Worm (Caenorhabditis elegans) whole organism, L4 larva: ENCODE data around the gene E01B7.2.

Experiments used
- F10B5.3 ChIP-seq: sonication (generic microtip); optimal IDR thresholded peaks from 2 replicates; lab custom pipeline; 2016; ENCODE audit warnings: mild to moderate bottlenecking, missing genetic modification characterization, missing compliant biosample characterization
- T26A8.4 ChIP-seq: fragments of 200-800 bp; sonication (Bioruptor generic); IDR thresholded peaks from 2 replicates; pipeline ENCODE4 v1.3.6; 2022; ENCODE audit warnings: missing genetic modification characterization, missing compliant biosample characterization
- Y75B8A.6 ChIP-seq: fragments of 200-800 bp; sonication (Bioruptor generic); IDR thresholded peaks from 2 replicates; pipeline ENCODE4 v1.3.6; 2022; ENCODE audit warnings: missing genetic modification reagents, missing genetic modification characterization, missing compliant biosample characterization
- aly-2 ChIP-seq: sonication (generic microtip); optimal IDR thresholded peaks from 2 replicates; lab custom pipeline; 2018; ENCODE audit warnings: missing biosample characterization, missing genetic modification characterization
- ama-1 ChIP-seq: fragments of 150-350 bp; optimal IDR thresholded peaks from 2 replicates; lab custom pipeline; 2014; ENCODE audit warnings: inconsistent platforms, mixed read lengths
- arid-1 ChIP-seq: fragments of 200-800 bp; sonication (Bioruptor generic); conservative IDR thresholded peaks from 2 replicates; pipeline ENCODE4 v1.3.6; 2022; ENCODE audit warnings: missing genetic modification reagents, missing genetic modification characterization, missing compliant biosample characterization
- attf-4 ChIP-seq: sonication (generic microtip); optimal IDR thresholded peaks from 3 replicates; lab custom pipeline; 2017; ENCODE audit warnings: missing biosample characterization, missing genetic modification characterization
- ceh-20 ChIP-seq: fragments of 200-800 bp; sonication (Bioruptor generic); IDR thresholded peaks from 2 replicates; pipeline ENCODE4 v1.3.6; 2022; ENCODE audit warnings: missing genetic modification reagents, missing genetic modification characterization, missing compliant biosample characterization
- ceh-44 ChIP-seq: fragments of 200-800 bp; sonication (Bioruptor generic); IDR thresholded peaks from 2 replicates; pipeline ENCODE4 v1.3.6; 2022; ENCODE audit warnings: missing genetic modification reagents, missing genetic modification characterization, missing compliant biosample characterization
- ceh-62 ChIP-seq: sonication (generic microtip); optimal IDR thresholded peaks from 2 replicates; lab custom pipeline; 2017; ENCODE audit warnings: missing biosample characterization, missing genetic modification characterization
- ctbp-1 ChIP-seq: fragments of 200-800 bp; sonication (Bioruptor generic); IDR thresholded peaks from 2 replicates; pipeline ENCODE4 v1.3.6; 2022; ENCODE audit warnings: missing genetic modification reagents, missing genetic modification characterization, missing compliant biosample characterization
- daf-16 ChIP-seq, 3 experiments: sonication (generic microtip); optimal IDR thresholded peaks; 2 replicates each; lab custom pipeline; 2016 to 2017; ENCODE audit warnings: missing genetic modification characterization in 3 of 3, missing genetic modification reagents in 3 of 3, mild to moderate bottlenecking in 2 of 3, missing compliant biosample characterization in 2 of 3, missing biosample characterization in 1 of 3, moderate library complexity in 1 of 3
- dmd-6 ChIP-seq: fragments of 200-800 bp; sonication (Bioruptor generic); IDR thresholded peaks from 2 replicates; pipeline ENCODE4 v1.3.6; 2022; ENCODE audit warnings: missing genetic modification reagents, missing genetic modification characterization, missing compliant biosample characterization
- dmd-8 ChIP-seq: fragments of 200-800 bp; sonication (Bioruptor generic); IDR thresholded peaks from 2 replicates; pipeline ENCODE4 v1.3.6; 2022; ENCODE audit warnings: missing genetic modification characterization, missing compliant biosample characterization
- dmd-9 ChIP-seq: fragments of 200-800 bp; sonication (Bioruptor generic); IDR thresholded peaks from 2 replicates; pipeline ENCODE4 v1.3.6; 2022; ENCODE audit warnings: missing genetic modification reagents, missing genetic modification characterization, missing compliant biosample characterization
- dpl-1 ChIP-seq: fragments of 150-350 bp; optimal IDR thresholded peaks from 2 replicates; lab custom pipeline; 2014; ENCODE audit warnings: missing biosample characterization, missing genetic modification reagents, missing genetic modification characterization
- duxl-1 ChIP-seq: sonication (generic microtip); optimal IDR thresholded peaks from 2 replicates; lab custom pipeline; 2016; ENCODE audit warnings: mild to moderate bottlenecking, missing genetic modification characterization, moderate library complexity, missing compliant biosample characterization; ENCODE audit not compliant: poor library complexity
- egl-27 ChIP-seq: sonication (generic microtip); optimal IDR thresholded peaks from 3 replicates; lab custom pipeline; 2017; ENCODE audit warnings: missing biosample characterization, missing genetic modification reagents, missing genetic modification characterization
- fos-1 ChIP-seq: fragments of 150-350 bp; optimal IDR thresholded peaks from 2 replicates; lab custom pipeline; 2014; ENCODE audit warnings: missing biosample characterization, missing genetic modification characterization
- gei-8 ChIP-seq: fragments of 200-800 bp; sonication (Bioruptor generic); optimal IDR thresholded peaks from 2 replicates; lab custom pipeline; 2018; ENCODE audit warnings: mild to moderate bottlenecking, missing genetic modification characterization, missing compliant biosample characterization
- hif-1 ChIP-seq, 2 experiments: sonication (generic microtip); optimal IDR thresholded peaks; 2 replicates each; lab custom pipeline; 2016 to 2017; ENCODE audit warnings: missing compliant biosample characterization in 2 of 2, missing genetic modification characterization in 2 of 2, missing genetic modification reagents in 2 of 2, missing genotype in 2 of 2, mild to moderate bottlenecking in 1 of 2
- jun-1 ChIP-seq: fragments of 150-350 bp; optimal IDR thresholded peaks from 2 replicates; lab custom pipeline; 2014; ENCODE audit warnings: missing biosample characterization, missing genetic modification reagents, missing genetic modification characterization
- lin-1 ChIP-seq: fragments of 200-800 bp; sonication (Bioruptor generic); IDR thresholded peaks from 2 replicates; pipeline ENCODE4 v1.3.6; 2022; ENCODE audit warnings: missing genetic modification reagents, missing genetic modification characterization, missing compliant biosample characterization
- lin-13 ChIP-seq: fragments of 150-350 bp; optimal IDR thresholded peaks from 2 replicates; lab custom pipeline; 2014; ENCODE audit warnings: missing biosample characterization, missing genetic modification reagents, missing genetic modification characterization
- lin-29 ChIP-seq: fragments of 200-800 bp; sonication (Bioruptor generic); IDR thresholded peaks from 2 replicates; pipeline ENCODE4 v1.3.6; 2022; ENCODE audit warnings: missing genetic modification reagents, missing genetic modification characterization, missing compliant biosample characterization
- lin-38 ChIP-seq: fragments of 200-800 bp; sonication (Bioruptor generic); IDR thresholded peaks from 2 replicates; pipeline ENCODE4 v1.3.6; 2022; ENCODE audit warnings: missing genetic modification reagents, missing genetic modification characterization, missing compliant biosample characterization
- lsy-2 ChIP-seq, 2 experiments: fragments of 150-350 bp in 1 of 2; sonication (generic microtip) in 1 of 2; optimal IDR thresholded peaks; 2 replicates each; lab custom pipeline; 2014 to 2017; ENCODE audit warnings: missing biosample characterization in 2 of 2, missing genetic modification characterization in 2 of 2
- mdl-1 ChIP-seq, 2 experiments: fragments of 150-350 bp in 1 of 2; sonication (generic microtip) in 1 of 2; optimal IDR thresholded peaks; 2 replicates each; lab custom pipeline; 2014 to 2017; ENCODE audit warnings: missing biosample characterization in 2 of 2, missing genetic modification characterization in 2 of 2
- mep-1 ChIP-seq: fragments of 150-350 bp; sonication (generic microtip); optimal IDR thresholded peaks from 3 replicates; lab custom pipeline; 2014; ENCODE audit warnings: missing biosample characterization, missing genetic modification characterization
- mes-2 ChIP-seq: sonication (generic microtip); optimal IDR thresholded peaks from 2 replicates; lab custom pipeline; 2016; ENCODE audit warnings: missing genotype, mild to moderate bottlenecking, missing genetic modification characterization, missing compliant biosample characterization; ENCODE audit not compliant: poor library complexity, severe bottlenecking
- nhr-10 ChIP-seq: fragments of 150-350 bp; optimal IDR thresholded peaks from 2 replicates; lab custom pipeline; 2014; ENCODE audit warnings: missing biosample characterization, missing genetic modification characterization
- nhr-102 ChIP-seq: sonication (generic microtip); optimal IDR thresholded peaks from 2 replicates; lab custom pipeline; 2016; ENCODE audit warnings: mild to moderate bottlenecking, missing genetic modification characterization, moderate library complexity, missing compliant biosample characterization
- nhr-25 ChIP-seq: sonication (generic microtip); optimal IDR thresholded peaks from 2 replicates; lab custom pipeline; 2017; ENCODE audit warnings: missing genetic modification characterization, mild to moderate bottlenecking, missing compliant biosample characterization, antibody characterized with exemption, moderate library complexity, borderline replicate concordance; ENCODE audit not compliant: insufficient read depth
- nhr-41 ChIP-seq: fragments of 200-800 bp; sonication (Bioruptor generic); IDR thresholded peaks from 2 replicates; pipeline ENCODE4 v1.3.6; 2022; ENCODE audit warnings: missing genetic modification reagents, missing genetic modification characterization, missing compliant biosample characterization
- nhr-42 ChIP-seq: fragments of 200-800 bp; sonication (Bioruptor generic); IDR thresholded peaks from 2 replicates; pipeline ENCODE4 v1.3.6; 2022; ENCODE audit warnings: missing genetic modification characterization, missing compliant biosample characterization
- rbr-2 ChIP-seq: sonication (generic microtip); optimal IDR thresholded peaks from 2 replicates; lab custom pipeline; 2016; ENCODE audit warnings: missing genotype, missing genetic modification characterization, missing compliant biosample characterization
- set-16 ChIP-seq: fragments of 200-800 bp; sonication (Bioruptor generic); IDR thresholded peaks from 2 replicates; pipeline ENCODE4 v1.3.6; 2022; ENCODE audit warnings: missing genetic modification reagents, missing genetic modification characterization, missing compliant biosample characterization
- spr-1 ChIP-seq: sonication (generic microtip); optimal IDR thresholded peaks from 2 replicates; lab custom pipeline; 2016; ENCODE audit warnings: mild to moderate bottlenecking, missing genetic modification characterization, missing compliant biosample characterization
- tra-1 ChIP-seq: fragments of 200-800 bp; sonication (Bioruptor generic); IDR thresholded peaks from 2 replicates; pipeline ENCODE4 v1.3.6; 2022; ENCODE audit warnings: missing genetic modification reagents, missing genetic modification characterization, missing compliant biosample characterization
- unc-130 ChIP-seq: sonication (generic microtip); optimal IDR thresholded peaks from 2 replicates; lab custom pipeline; 2016; ENCODE audit warnings: missing genetic modification reagents, missing genetic modification characterization, missing compliant biosample characterization
- unc-62 ChIP-seq, 3 experiments: fragments of 150-350 bp in 1 of 3; sonication (generic microtip); optimal IDR thresholded peaks in 2 of 3; peaks in 1 of 3; 1 replicate in 1 of 3; 2 replicates in 2 of 3; lab custom pipeline; 2014 to 2017; ENCODE audit warnings: missing biosample characterization in 3 of 3, missing genetic modification characterization in 3 of 3, missing genetic modification reagents in 3 of 3, missing genotype in 1 of 3
- zag-1 ChIP-seq: fragments of 150-350 bp; optimal IDR thresholded peaks from 2 replicates; lab custom pipeline; 2014; ENCODE audit warnings: missing biosample characterization, missing genetic modification characterization
- zfp-3 ChIP-seq: fragments of 200-800 bp; sonication (Bioruptor generic); conservative IDR thresholded peaks from 2 replicates; pipeline ENCODE4 v1.3.6; 2022; ENCODE audit warnings: missing genetic modification reagents, missing genetic modification characterization, missing compliant biosample characterization
- ztf-11 ChIP-seq: fragments of 150-350 bp; optimal IDR thresholded peaks from 2 replicates; lab custom pipeline; 2014; ENCODE audit warnings: missing biosample characterization, missing genetic modification characterization

Gene E01B7.2

DNA sequence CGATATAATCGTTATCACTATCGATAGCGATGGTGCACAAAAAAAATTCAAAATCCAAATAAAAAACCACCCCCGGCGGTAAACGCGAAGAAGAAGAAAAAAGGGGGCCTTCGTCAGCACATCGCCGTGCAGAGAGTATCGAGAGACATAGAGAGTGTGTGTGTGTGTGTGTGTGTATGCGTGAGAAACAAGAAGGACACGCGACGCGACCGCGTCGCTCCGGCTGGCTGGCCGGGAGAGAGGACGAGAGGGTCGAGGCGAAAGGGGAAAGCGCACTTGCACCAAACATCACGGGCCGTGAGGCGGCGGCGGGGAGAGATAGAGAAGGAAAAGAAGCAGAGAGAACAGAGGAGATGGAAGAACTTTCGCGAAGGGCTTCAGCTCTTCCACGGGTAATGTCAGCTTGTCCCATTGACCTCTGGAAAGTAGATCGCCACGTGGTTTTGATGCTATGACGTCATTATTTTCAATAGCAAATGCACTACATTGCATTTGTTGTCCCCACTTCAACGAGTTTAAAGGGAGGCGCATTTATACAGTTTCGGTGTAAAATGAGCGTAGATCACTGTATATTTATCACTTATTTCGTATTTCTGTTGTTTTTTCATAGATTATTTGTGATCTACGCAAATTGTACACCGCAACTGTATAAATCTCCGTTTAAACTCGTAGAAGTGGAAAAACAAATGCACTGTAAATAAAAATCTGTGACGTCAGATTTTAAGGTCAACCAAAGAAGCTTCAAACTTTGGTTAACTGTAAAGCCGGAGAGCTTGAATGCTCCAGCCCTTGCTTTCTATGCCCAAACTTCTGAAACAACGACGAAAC lies 29.8 kb downstream of the E01B7.2 start, which contains the start of gene Y59A8B.24 (continued):
- no peak for TF ChIP-seq egl-27 (tag; lab: Kevin White, UChicago)
- peak; percentile 94 for TF ChIP-seq lin-13 (GFP tag; lab: Kevin White, UChicago)
- peak; percentile 68 for TF ChIP-seq dpl-1 (GFP tag; lab: Kevin White, UChicago)
- peak; percentile 95 for TF ChIP-seq rbr-2 (tag; lab: Kevin White, UChicago)
- no peak for TF ChIP-seq aly-2 (tag; lab: Kevin White, UChicago)
- TF ChIP-seq dmd-6 = peak; percentile 87
- TF ChIP-seq jun-1 (tag; lab: Kevin White, UChicago) = peak; percentile 74
- TF ChIP-seq mep-1 (tag; lab: Kevin White, UChicago) = peak; percentile 95
- no peak for TF ChIP-seq zag-1 (tag; lab: Kevin White, UChicago)
- no peak for TF ChIP-seq fos-1
- peak; percentile 63 for TF ChIP-seq duxl-1 (tag; lab: Kevin White, UChicago)
- peak; percentile 68 for TF ChIP-seq nhr-102
- peak; percentile 52 to 59 for TF ChIP-seq daf-16 (GFP tag; optimal IDR thresholded peaks at IDR 0.05; lab: Kevin White, UChicago)
- TF ChIP-seq daf-16 (tag; optimal IDR thresholded peaks at IDR 0.05; lab: Kevin White, UChicago) = peak; percentile 90
- peak; percentile 100 for TF ChIP-seq set-16
- TF ChIP-seq ceh-44 (GFP tag; lab: Robert Waterston, UW) = peak; percentile 59; the same call in 1 of the 2 replicates
- TF ChIP-seq nhr-42 (GFP tag; lab: Robert Waterston, UW) = peak; percentile 77
- TF ChIP-seq T26A8.4 (GFP tag; lab: Robert Waterston, UW) = peak; percentile 79
- peak; percentile 40 for TF ChIP-seq gei-8 (GFP tag; lab: Kevin White, UChicago)
- peak; percentile 87 to 92 for TF ChIP-seq lsy-2 (tag; optimal IDR thresholded peaks at IDR 0.05; lab: Kevin White, UChicago)
- TF ChIP-seq Y75B8A.6 (GFP tag; lab: Robert Waterston, UW) = 0 out of 2 replicates have a peak, but pooled peaks have one; percentile 55
- TF ChIP-seq dmd-8 = 0 out of 2 replicates have a peak, but pooled peaks have one; percentile 67
- TF ChIP-seq lin-1 (GFP tag; lab: Robert Waterston, UW) = peak; percentile 66; the same call in 1 of the 2 replicates
- peak; percentile 89 for TF ChIP-seq ceh-20 (GFP tag; lab: Robert Waterston, UW)
- TF ChIP-seq hif-1 (tag; optimal IDR thresholded peaks at IDR 0.05; lab: Kevin White, UChicago) = peak; percentile 88 to 100
- peak; percentile 83 for TF ChIP-seq ama-1
- peak; percentile 67 to 94 for TF ChIP-seq mdl-1 (tag; optimal IDR thresholded peaks at IDR 0.05; lab: Kevin White, UChicago)
- peak; percentile 83 for TF ChIP-seq nhr-25 (tag; lab: Kevin White, UChicago)
- TF ChIP-seq spr-1 (tag; lab: Kevin White, UChicago) = peak; percentile 84
- peak; percentile 76 for TF ChIP-seq dmd-9 (GFP tag; lab: Robert Waterston, UW)
- peak; percentile 95 for TF ChIP-seq mes-2 (tag; lab: Kevin White, UChicago)
- TF ChIP-seq ctbp-1 (GFP tag; lab: Robert Waterston, UW) = peak; percentile 72
- TF ChIP-seq nhr-41 = peak; percentile 93
- TF ChIP-seq lin-38 (GFP tag; lab: Robert Waterston, UW) = peak; percentile 87
- TF ChIP-seq lin-29 (GFP tag; lab: Robert Waterston, UW) = peak; percentile 71; the same call in 1 of the 2 replicates
- TF ChIP-seq ceh-62 (tag; lab: Kevin White, UChicago) = no peak
- no peak for TF ChIP-seq ztf-11 (tag; lab: Kevin White, UChicago)
- peak; percentile 65 for TF ChIP-seq unc-130 (GFP tag; lab: Kevin White, UChicago)
- TF ChIP-seq attf-4 (tag; lab: Kevin White, UChicago) = no peak
- TF ChIP-seq nhr-10 (tag; lab: Kevin White, UChicago) = peak; percentile 87
- no peak for TF ChIP-seq unc-62 (GFP tag; optimal IDR thresholded peaks at IDR 0.05 in 1 of 2; lab: Kevin White, UChicago)
- no peak for TF ChIP-seq unc-62 (tag; optimal IDR thresholded peaks at IDR 0.05; lab: Kevin White, UChicago)
- TF ChIP-seq tra-1 (GFP tag; lab: Robert Waterston, UW) = peak; percentile 90
- TF ChIP-seq F10B5.3 = peak; percentile 33
- TF ChIP-seq zfp-3 = peak; percentile 74; the same call in 1 of the 2 replicates
- TF ChIP-seq arid-1 = peak; percentile 85
- TF ChIP-seq, all 104 proteins: peak for 64
